Worm (Caenorhabditis elegans) whole organism, L1 larva: ENCODE results near the gene cup-16.

Source experiments
- aly-2 ChIP-seq: fragments of 150-350 bp; optimal IDR thresholded peaks from 2 replicates; lab custom pipeline; 2014; ENCODE audit warnings: missing biosample characterization, missing genetic modification characterization
- ceh-63 ChIP-seq: fragments of 200-800 bp; sonication (Bioruptor generic); optimal IDR thresholded peaks from 2 replicates; lab custom pipeline; 2018; ENCODE audit warnings: mild to moderate bottlenecking, missing genetic modification characterization, missing compliant biosample characterization
- ceh-8 ChIP-seq: fragments of 200-800 bp; sonication (Bioruptor generic); optimal IDR thresholded peaks from 2 replicates; lab custom pipeline; 2018; ENCODE audit warnings: mild to moderate bottlenecking, missing genetic modification characterization, moderate library complexity, missing compliant biosample characterization
- ceh-82 ChIP-seq, 3 experiments: fragments of 150-350 bp in 1 of 3; sonication (generic microtip) in 2 of 3; optimal IDR thresholded peaks; 2 replicates each; lab custom pipeline; 2014 to 2017; ENCODE audit warnings: missing biosample characterization in 3 of 3, missing genetic modification characterization in 3 of 3
- dsc-1 ChIP-seq: sonication (generic microtip); optimal IDR thresholded peaks from 2 replicates; lab custom pipeline; 2016; ENCODE audit warnings: mild to moderate bottlenecking, missing genetic modification characterization, missing compliant biosample characterization
- efl-1 ChIP-seq, 4 experiments: fragments of 150-350 bp; optimal IDR thresholded peaks in 3 of 4; peaks in 1 of 4; 1 replicate in 1 of 4; 2 replicates in 3 of 4; lab custom pipeline; 2014; ENCODE audit warnings: missing biosample characterization in 2 of 4, missing genetic modification characterization in 2 of 4, missing genetic modification reagents in 2 of 4
- efl-3 ChIP-seq: fragments of 200-800 bp; sonication (Bioruptor generic); optimal IDR thresholded peaks from 2 replicates; lab custom pipeline; 2018; ENCODE audit warnings: mild to moderate bottlenecking, missing genetic modification characterization, missing compliant biosample characterization
- egl-27 ChIP-seq, 2 experiments: fragments of 150-350 bp in 1 of 2; sonication (generic microtip); optimal IDR thresholded peaks; 3 replicates each; lab custom pipeline; 2017 to 2018; ENCODE audit warnings: missing biosample characterization in 2 of 2, missing genetic modification characterization in 2 of 2, missing genetic modification reagents in 2 of 2
- elt-2 ChIP-seq: sonication (generic microtip); optimal IDR thresholded peaks from 2 replicates; lab custom pipeline; 2016; ENCODE audit warnings: missing genetic modification characterization, mild to moderate bottlenecking, inconsistent platforms, missing compliant biosample characterization, missing genetic modification reagents
- ets-5 ChIP-seq: fragments of 200-800 bp; sonication (Bioruptor generic); IDR thresholded peaks from 2 replicates; pipeline ENCODE4 v1.3.6; 2022; ENCODE audit warnings: missing genetic modification characterization, missing compliant biosample characterization
- fkh-10 ChIP-seq: sonication (generic microtip); optimal IDR thresholded peaks from 2 replicates; lab custom pipeline; 2017; ENCODE audit warnings: missing biosample characterization, missing genetic modification reagents, missing genetic modification characterization
- fkh-4 ChIP-seq: sonication (generic microtip); optimal IDR thresholded peaks from 2 replicates; lab custom pipeline; 2016; ENCODE audit warnings: missing compliant biosample characterization, missing genetic modification characterization, borderline replicate concordance
- fkh-8 ChIP-seq: sonication (generic microtip); optimal IDR thresholded peaks from 2 replicates; lab custom pipeline; 2016; ENCODE audit warnings: mild to moderate bottlenecking, missing genetic modification characterization, missing compliant biosample characterization
- fos-1 ChIP-seq: fragments of 150-350 bp; optimal IDR thresholded peaks from 2 replicates; lab custom pipeline; 2014; ENCODE audit warnings: missing biosample characterization, missing genetic modification characterization
- grh-1 ChIP-seq: fragments of 200-800 bp; sonication (Bioruptor generic); IDR thresholded peaks from 2 replicates; pipeline ENCODE4 v1.3.6; 2022; ENCODE audit warnings: missing genetic modification reagents, missing genetic modification characterization, missing compliant biosample characterization
- hlh-4 ChIP-seq: sonication (generic microtip); optimal IDR thresholded peaks from 2 replicates; lab custom pipeline; 2016; ENCODE audit warnings: mild to moderate bottlenecking, missing genetic modification characterization, missing compliant biosample characterization
- hpl-2 ChIP-seq: fragments of 150-350 bp; optimal IDR thresholded peaks from 2 replicates; lab custom pipeline; 2014; ENCODE audit warnings: missing biosample characterization, missing genetic modification reagents, missing genetic modification characterization
- isw-1 ChIP-seq: fragments of 200-800 bp; sonication (Bioruptor generic); IDR thresholded peaks from 2 replicates; pipeline ENCODE4 v1.3.6; 2022; ENCODE audit warnings: missing genetic modification characterization, missing compliant biosample characterization
- jun-1 ChIP-seq: fragments of 150-350 bp; optimal IDR thresholded peaks from 2 replicates; lab custom pipeline; 2014; ENCODE audit warnings: missing biosample characterization, missing genetic modification reagents, missing genetic modification characterization
- lin-14 ChIP-seq: fragments of 200-800 bp; sonication (Bioruptor generic); optimal IDR thresholded peaks from 2 replicates; lab custom pipeline; 2018; ENCODE audit warnings: mild to moderate bottlenecking, missing genetic modification characterization, moderate library complexity, missing compliant biosample characterization
- lin-35 ChIP-seq, 2 experiments: fragments of 150-350 bp; optimal IDR thresholded peaks; 2 replicates each; lab custom pipeline; 2014; ENCODE audit warnings: missing biosample characterization in 2 of 2, missing genetic modification characterization in 2 of 2, missing genetic modification reagents in 2 of 2
- lin-39 ChIP-seq: fragments of 150-350 bp; optimal IDR thresholded peaks from 2 replicates; lab custom pipeline; 2014; ENCODE audit warnings: missing biosample characterization, missing genetic modification reagents, missing genetic modification characterization
- mab-9 ChIP-seq: fragments of 200-800 bp; sonication (Bioruptor generic); IDR thresholded peaks from 2 replicates; pipeline ENCODE4 v1.3.6; 2022; ENCODE audit warnings: missing genetic modification reagents, missing genetic modification characterization, missing compliant biosample characterization
- mef-2 ChIP-seq: fragments of 150-350 bp; optimal IDR thresholded peaks from 2 replicates; lab custom pipeline; 2014; ENCODE audit warnings: missing biosample characterization, missing genetic modification characterization
- mep-1 ChIP-seq: fragments of 150-350 bp; optimal IDR thresholded peaks from 2 replicates; lab custom pipeline; 2014; ENCODE audit warnings: missing biosample characterization, missing genetic modification characterization
- nhr-12 ChIP-seq: sonication (generic microtip); optimal IDR thresholded peaks from 2 replicates; lab custom pipeline; 2017; ENCODE audit warnings: missing biosample characterization, missing genetic modification characterization
- nhr-19 ChIP-seq: fragments of 200-800 bp; sonication (Bioruptor generic); conservative IDR thresholded peaks from 2 replicates; pipeline ENCODE4 v1.3.6; 2022; ENCODE audit warnings: missing genetic modification characterization, missing compliant biosample characterization
- nhr-20 ChIP-seq: sonication (generic microtip); optimal IDR thresholded peaks from 2 replicates; lab custom pipeline; 2016; ENCODE audit warnings: mild to moderate bottlenecking, missing genetic modification characterization, missing compliant biosample characterization
- nhr-237 ChIP-seq: fragments of 150-350 bp; optimal IDR thresholded peaks from 2 replicates; lab custom pipeline; 2014; ENCODE audit warnings: missing biosample characterization, missing genetic modification characterization
- nhr-28 ChIP-seq: fragments of 150-350 bp; optimal IDR thresholded peaks from 2 replicates; lab custom pipeline; 2014; ENCODE audit warnings: missing biosample characterization, missing genetic modification characterization
- nhr-47 ChIP-seq: sonication (generic microtip); optimal IDR thresholded peaks from 2 replicates; lab custom pipeline; 2016; ENCODE audit warnings: mild to moderate bottlenecking, missing genetic modification characterization, moderate library complexity, missing compliant biosample characterization
- nhr-76 ChIP-seq: sonication (generic microtip); optimal IDR thresholded peaks from 2 replicates; lab custom pipeline; 2017; ENCODE audit warnings: missing biosample characterization, missing genetic modification characterization
- nhr-85 ChIP-seq: sonication (generic microtip); peaks from one replicate; lab custom pipeline; 2016; ENCODE audit warnings: missing genetic modification characterization, inconsistent platforms, missing compliant biosample characterization
- nhr-90 ChIP-seq: sonication (generic microtip); optimal IDR thresholded peaks from 2 replicates; lab custom pipeline; 2016; ENCODE audit warnings: mild to moderate bottlenecking, missing genetic modification characterization, missing compliant biosample characterization; ENCODE audit not compliant: poor library complexity
- pag-3 ChIP-seq: sonication (generic microtip); optimal IDR thresholded peaks from 2 replicates; lab custom pipeline; 2017; ENCODE audit warnings: missing genetic modification characterization, mild to moderate bottlenecking, missing compliant biosample characterization, antibody characterized with exemption, borderline replicate concordance; ENCODE audit not compliant: insufficient read depth
- skn-1 ChIP-seq: fragments of 150-350 bp; optimal IDR thresholded peaks from 2 replicates; lab custom pipeline; 2014; ENCODE audit warnings: missing biosample characterization, missing genetic modification characterization
- snu-23 ChIP-seq: sonication (generic microtip); optimal IDR thresholded peaks from 2 replicates; lab custom pipeline; 2016; ENCODE audit warnings: missing genetic modification characterization, missing compliant biosample characterization
- sox-4 ChIP-seq: sonication (generic microtip); optimal IDR thresholded peaks from 2 replicates; lab custom pipeline; 2016; ENCODE audit warnings: missing genetic modification characterization, missing compliant biosample characterization
- swsn-7 ChIP-seq: sonication (generic microtip); optimal IDR thresholded peaks from 2 replicates; lab custom pipeline; 2016; ENCODE audit warnings: missing genetic modification characterization, missing compliant biosample characterization
- tbx-2 ChIP-seq: sonication (generic microtip); optimal IDR thresholded peaks from 2 replicates; lab custom pipeline; 2016; ENCODE audit warnings: missing genetic modification characterization, missing compliant biosample characterization
- tlp-1 ChIP-seq: fragments of 150-350 bp; optimal IDR thresholded peaks from 2 replicates; lab custom pipeline; 2014; ENCODE audit warnings: missing biosample characterization, missing genetic modification characterization
- unc-130 ChIP-seq: fragments of 150-350 bp; optimal IDR thresholded peaks from 2 replicates; lab custom pipeline; 2017; ENCODE audit warnings: missing biosample characterization, missing genetic modification characterization, inconsistent platforms
- unc-86 ChIP-seq: sonication (generic microtip); optimal IDR thresholded peaks from 2 replicates; lab custom pipeline; 2016; ENCODE audit warnings: missing genetic modification characterization, missing compliant biosample characterization
- vab-15 ChIP-seq: sonication (generic microtip); optimal IDR thresholded peaks from 2 replicates; lab custom pipeline; 2017; ENCODE audit warnings: missing genotype, mild to moderate bottlenecking, missing genetic modification characterization, missing compliant biosample characterization
- xbp-1 ChIP-seq: sonication (generic microtip); optimal IDR thresholded peaks from 2 replicates; lab custom pipeline; 2016; ENCODE audit warnings: missing genetic modification characterization, missing compliant biosample characterization
- zip-4 ChIP-seq: fragments of 200-800 bp; sonication (Bioruptor generic); optimal IDR thresholded peaks from 2 replicates; lab custom pipeline; 2018; ENCODE audit warnings: mild to moderate bottlenecking, missing genetic modification characterization, moderate library complexity, missing compliant biosample characterization
- ztf-11 ChIP-seq, 2 experiments: sonication (generic microtip); optimal IDR thresholded peaks; 2 replicates each; lab custom pipeline; 2016 to 2017; ENCODE audit warnings: missing genetic modification characterization in 2 of 2, missing biosample characterization in 1 of 2, missing compliant biosample characterization in 1 of 2

The cup-16 gene

ce11 chrII:8675369-8675768 lies 31.6 kb upstream of the cup-16 start (continued):
- no peak for TF ChIP-seq fkh-10 (GFP tag; lab: Kevin White, UChicago)
- TF ChIP-seq hpl-2 (GFP tag; lab: Kevin White, UChicago): no peak

- TF ChIP-seq ceh-63 (GFP tag; lab: Kevin White, UChicago): no peak
- TF ChIP-seq nhr-28 (tag; lab: Kevin White, UChicago): no peak
- TF ChIP-seq elt-2 (tag; lab: Kevin White, UChicago): peak; percentile 55
- TF ChIP-seq tlp-1 (tag; lab: Kevin White, UChicago): peak; percentile 19
- TF ChIP-seq dsc-1: no peak
- no peak for TF ChIP-seq unc-86
- TF ChIP-seq mef-2 (tag; lab: Kevin White, UChicago): no peak
- TF ChIP-seq lin-14: peak; percentile 6
- no peak for TF ChIP-seq pag-3 (tag; lab: Kevin White, UChicago)
- TF ChIP-seq xbp-1 (tag; lab: Kevin White, UChicago): no peak
- TF ChIP-seq, all 84 proteins: peak for 3
Measured at ce11 chrII:8679799-8680198, 27.2 kb upstream of the cup-16 start.

ce11 chrII:8683933-8684332 lies 23.0 kb upstream of the cup-16 start:
- TF ChIP-seq nhr-76 (tag; lab: Kevin White, UChicago) (no peak), hpl-2 (GFP tag; lab: Kevin White, UChicago) (no peak), ceh-82 (tag; optimal IDR thresholded peaks at IDR 0.05; lab: Kevin White, UChicago) (peak; percentile 39 to 57 (median 44)), ceh-8 (GFP tag; lab: Kevin White, UChicago) (no peak), pag-3 (tag; lab: Kevin White, UChicago) (no peak), dsc-1 (peak; percentile 67), mep-1 (tag; lab: Kevin White, UChicago) (peak; percentile 76), lin-35 (GFP tag; optimal IDR thresholded peaks at IDR 0.05; lab: Kevin White, UChicago) (peak; percentile 1 to 52), nhr-12 (tag; lab: Kevin White, UChicago) (no peak), nhr-47 (tag; lab: Kevin White, UChicago) (no peak), fkh-4 (tag; lab: Kevin White, UChicago) (no peak), efl-1 (optimal IDR thresholded peaks at IDR 0.05; lab: Kevin White, UChicago) (peak; percentile 41 to 66), efl-1 (GFP tag; optimal IDR thresholded peaks at IDR 0.05 in 1 of 2; lab: Kevin White, UChicago) (peak; percentile 59 to 77), ets-5 (GFP tag; lab: Robert Waterston, UW) (no peak), nhr-19 (peak; percentile 21; the same call in 1 of the 2 replicates), jun-1 (tag; lab: Kevin White, UChicago) (no peak), fos-1 (no peak), egl-27 (tag; optimal IDR thresholded peaks at IDR 0.05; lab: Kevin White, UChicago) (no peak), nhr-20 (tag; lab: Kevin White, UChicago) (peak; percentile 56), lin-39 (tag; lab: Kevin White, UChicago) (peak; percentile 18), grh-1 (GFP tag; lab: Robert Waterston, UW) (no peak), mab-9 (GFP tag; lab: Robert Waterston, UW) (no peak), lin-14 (peak; percentile 72), isw-1 (GFP tag; lab: Robert Waterston, UW) (peak; percentile 37), snu-23 (GFP tag; lab: Kevin White, UChicago) (peak; percentile 69), nhr-237 (no peak), swsn-7 (tag; lab: Kevin White, UChicago) (peak; percentile 67), vab-15 (tag; lab: Kevin White, UChicago) (no peak), sox-4 (tag; lab: Kevin White, UChicago) (no peak), unc-130 (peak; percentile 63), efl-3 (GFP tag; lab: Kevin White, UChicago) (no peak), nhr-85 (tag; lab: Kevin White, UChicago) (peak; percentile 71), tbx-2 (tag; lab: Kevin White, UChicago) (no peak), skn-1 (tag; lab: Kevin White, UChicago) (no peak), ztf-11 (tag; optimal IDR thresholded peaks at IDR 0.05; lab: Kevin White, UChicago) (peak in 1 of 2 experiments; percentile 24), fkh-8 (tag; lab: Kevin White, UChicago) (peak; percentile 42), aly-2 (tag; lab: Kevin White, UChicago) (no peak), elt-2 (tag; lab: Kevin White, UChicago) (no peak), hlh-4 (tag; lab: Kevin White, UChicago) (no peak), zip-4 (GFP tag; lab: Kevin White, UChicago) (no peak), nhr-90 (tag; lab: Kevin White, UChicago) (peak; percentile 17), nhr-28 (tag; lab: Kevin White, UChicago) (no peak), ceh-63 (GFP tag; lab: Kevin White, UChicago) (no peak)
